Worm (Caenorhabditis elegans) whole organism, L2 larva: ENCODE results near the gene gpa-1.

Experiments
- aly-2 ChIP-seq: fragments of 150-350 bp; optimal IDR thresholded peaks from 2 replicates; lab custom pipeline; 2014; ENCODE audit warnings: missing biosample characterization, missing genetic modification characterization
- ama-1 ChIP-seq: fragments of 150-350 bp; optimal IDR thresholded peaks from 2 replicates; lab custom pipeline; 2018; ENCODE audit warnings: inconsistent platforms
- ceh-16 ChIP-seq: fragments of 150-350 bp; optimal IDR thresholded peaks from 2 replicates; lab custom pipeline; 2014; ENCODE audit warnings: missing biosample characterization, missing genetic modification characterization
- crh-2 ChIP-seq: sonication (generic microtip); optimal IDR thresholded peaks from 2 replicates; lab custom pipeline; 2017; ENCODE audit warnings: missing biosample characterization, missing genetic modification characterization
- elt-1 ChIP-seq: fragments of 150-350 bp; optimal IDR thresholded peaks from 2 replicates; lab custom pipeline; 2014; ENCODE audit warnings: missing biosample characterization, missing genetic modification characterization
- gmeb-1 ChIP-seq: fragments of 150-350 bp; optimal IDR thresholded peaks from 2 replicates; lab custom pipeline; 2014; ENCODE audit warnings: missing biosample characterization, missing genetic modification characterization
- lin-39 ChIP-seq: fragments of 150-350 bp; optimal IDR thresholded peaks from 2 replicates; lab custom pipeline; 2014; ENCODE audit warnings: missing biosample characterization, missing genetic modification reagents, missing genetic modification characterization
- mdl-1 ChIP-seq, 2 experiments: fragments of 150-350 bp in 1 of 2; sonication (generic microtip) in 1 of 2; optimal IDR thresholded peaks; 2 replicates each; lab custom pipeline; 2017; ENCODE audit warnings: missing biosample characterization in 2 of 2, missing genetic modification characterization in 2 of 2
- nhr-10 ChIP-seq: sonication (generic microtip); optimal IDR thresholded peaks from 2 replicates; lab custom pipeline; 2017; ENCODE audit warnings: missing biosample characterization, missing genetic modification characterization
- nhr-21 ChIP-seq: fragments of 150-350 bp; optimal IDR thresholded peaks from 2 replicates; lab custom pipeline; 2014; ENCODE audit warnings: missing biosample characterization, missing genetic modification characterization
- nhr-77 ChIP-seq: fragments of 150-350 bp; optimal IDR thresholded peaks from 2 replicates; lab custom pipeline; 2014; ENCODE audit warnings: missing biosample characterization, missing genetic modification characterization
- sem-4 ChIP-seq: fragments of 150-350 bp; optimal IDR thresholded peaks from 2 replicates; lab custom pipeline; 2014; ENCODE audit warnings: missing biosample characterization, missing genetic modification reagents, missing genetic modification characterization
- sma-9 ChIP-seq, 2 experiments: fragments of 150-350 bp in 1 of 2; sonication (generic microtip) in 1 of 2; optimal IDR thresholded peaks; 2 replicates each; lab custom pipeline; 2014 to 2016; ENCODE audit warnings: missing genetic modification characterization in 2 of 2, mild to moderate bottlenecking in 1 of 2, missing biosample characterization in 1 of 2, missing compliant biosample characterization in 1 of 2, missing genetic modification reagents in 1 of 2, moderate library complexity in 1 of 2
- unc-39 ChIP-seq: fragments of 150-350 bp; optimal IDR thresholded peaks from 2 replicates; lab custom pipeline; 2014; ENCODE audit warnings: missing biosample characterization, missing genetic modification characterization

DNA sequence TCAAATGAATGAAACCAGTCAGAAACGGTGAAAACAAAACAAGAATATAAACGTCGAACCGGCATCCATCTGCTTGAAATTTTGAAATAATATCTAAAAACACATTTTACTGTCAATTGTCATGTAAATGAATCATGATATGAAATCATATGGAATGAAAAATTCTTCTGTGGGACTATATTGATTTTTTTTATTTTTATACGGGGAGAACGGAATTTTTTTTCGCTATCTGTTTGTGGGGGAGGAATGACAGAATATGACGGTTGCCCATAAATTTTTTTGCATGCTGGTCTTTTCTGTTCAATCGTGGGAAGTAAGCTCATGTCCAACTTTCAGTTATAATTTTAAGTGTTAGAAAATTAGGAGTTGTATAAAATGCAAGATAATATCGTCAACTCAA, 32.8 kb downstream of the gpa-1 start, which contains the start of gene C06H2.7:
- TF ChIP-seq elt-1 (tag; lab: Kevin White, UChicago) (no peak), ama-1 (lab: Kevin White, UChicago) (no peak), sem-4 (tag; lab: Kevin White, UChicago) (no peak), nhr-77 (no peak), lin-39 (tag; lab: Kevin White, UChicago) (no peak), aly-2 (tag; lab: Kevin White, UChicago) (no peak), mdl-1 (tag; optimal IDR thresholded peaks at IDR 0.05; lab: Kevin White, UChicago) (no peak), nhr-21 (no peak), crh-2 (tag; lab: Kevin White, UChicago) (no peak), nhr-10 (tag; lab: Kevin White, UChicago) (no peak), unc-39 (tag; lab: Kevin White, UChicago) (no peak), gmeb-1 (tag; lab: Kevin White, UChicago) (no peak), ceh-16 (tag; lab: Kevin White, UChicago) (no peak), sma-9 (GFP tag; optimal IDR thresholded peaks at IDR 0.05; lab: Kevin White, UChicago) (no peak), sma-9 (tag; optimal IDR thresholded peaks at IDR 0.05; lab: Kevin White, UChicago) (no peak)
